Worm (Caenorhabditis elegans): Measurements from ENCODE around the gene cyb-2.1.

Gene cyb-2.1

DNA sequence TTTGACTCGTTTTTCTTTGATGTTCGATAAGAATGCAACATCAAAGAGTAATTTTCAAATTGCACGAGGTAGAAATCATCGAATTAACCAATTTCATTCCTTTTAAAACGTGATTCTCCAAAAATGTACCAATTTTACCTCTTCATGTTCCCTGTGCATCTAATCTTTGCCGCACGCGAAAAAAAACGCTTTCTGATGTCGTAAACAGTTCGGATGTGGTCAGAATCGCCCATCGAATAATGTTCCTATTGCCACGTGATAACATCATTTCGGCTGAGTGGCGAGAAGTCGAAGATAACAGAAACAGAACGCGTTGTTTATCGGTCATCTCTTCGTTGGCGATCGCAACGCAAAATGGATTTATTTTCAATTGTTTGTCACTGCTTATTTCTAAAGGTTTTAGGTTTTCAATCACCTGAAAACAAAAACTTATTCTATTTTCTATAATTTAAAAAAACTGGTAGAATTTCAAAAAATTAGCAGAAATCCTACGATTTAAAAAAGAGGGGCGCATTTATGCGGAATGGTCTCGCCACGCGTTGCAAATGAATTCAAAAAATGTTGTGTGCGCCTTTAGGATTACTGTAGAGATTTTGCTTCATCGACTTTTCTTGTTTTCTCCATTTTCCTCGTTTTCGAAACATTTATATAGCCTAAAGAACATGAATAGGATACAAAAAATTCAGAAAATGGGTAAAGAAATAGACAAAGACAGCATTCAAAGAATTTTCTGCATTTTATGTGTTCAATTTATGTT lies 35.9 kb downstream of the cyb-2.1 start, which contains the start of gene mogs-1 (continued):
- TF ChIP-seq ceh-20 (GFP tag; IDR thresholded peaks at IDR 0.05) (0 out of 2 replicates have a peak, but pooled peaks have one; percentile 35), mdt-29 (GFP tag; IDR thresholded peaks at IDR 0.05) (0 out of 2 replicates have a peak, but pooled peaks have one; percentile 53), mes-2 (tag; optimal IDR thresholded peaks at IDR 0.05; ENCODE audit: poor library complexity, severe bottlenecking) (peak; percentile 23), zip-2 (tag; optimal IDR thresholded peaks at IDR 0.05) (no peak), R02D3.7 (tag; optimal IDR thresholded peaks at IDR 0.05) (no peak), nhr-102 (tag; optimal IDR thresholded peaks at IDR 0.05) (peak; percentile 14), daf-19 (GFP tag; conservative IDR thresholded peaks at IDR 0.05) (no peak), mep-1 (tag; optimal IDR thresholded peaks at IDR 0.05) (peak; percentile 26), ctbp-1 (GFP tag; IDR thresholded peaks at IDR 0.05) (peak; percentile 38; the same call in 1 of the 2 replicates), hlh-30 (tag; optimal IDR thresholded peaks at IDR 0.05; ENCODE audit: insufficient read depth) (peak; percentile 80), zfp-3 (GFP tag; conservative IDR thresholded peaks at IDR 0.05) (0 out of 2 replicates have a peak, but pooled peaks have one; percentile 31), nhr-77 (tag; optimal IDR thresholded peaks at IDR 0.05) (peak; percentile 1), lin-38 (GFP tag; IDR thresholded peaks at IDR 0.05) (no peak), aly-2 (tag; optimal IDR thresholded peaks at IDR 0.05) (no peak), ceh-62 (tag; optimal IDR thresholded peaks at IDR 0.05) (no peak)

DNA sequence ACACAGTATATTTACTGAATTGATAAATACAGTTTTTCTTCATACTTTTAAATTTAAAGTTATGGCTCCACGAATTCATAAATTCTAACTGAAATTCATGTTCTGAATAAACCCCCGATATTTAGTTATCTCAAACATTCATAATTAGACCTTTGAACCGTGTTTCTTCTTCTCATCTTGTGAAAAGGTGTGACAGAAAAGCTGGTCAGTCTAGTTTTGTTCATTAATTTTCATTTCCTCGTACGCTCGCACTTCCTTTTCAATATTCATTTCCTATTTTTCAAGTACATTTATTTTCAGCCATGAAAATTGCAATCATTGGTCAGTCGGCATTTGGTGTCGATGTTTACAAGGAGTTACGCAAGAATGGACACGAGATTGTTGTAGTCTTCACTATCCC lies 36.5 kb downstream of the cyb-2.1 start, which contains the start of gene alh-3:
alh-3 (plus strand) TSS at position 301 of the 400 bp plus-strand sequence.
- TF ChIP-seq daf-19 (GFP tag; conservative IDR thresholded peaks at IDR 0.05), result no peak
- no peak for TF ChIP-seq nhr-6 (tag; optimal IDR thresholded peaks at IDR 0.05)
- TF ChIP-seq nhr-41 (GFP tag; IDR thresholded peaks at IDR 0.05), result no peak
- no peak for TF ChIP-seq lsy-2 (tag; optimal IDR thresholded peaks at IDR 0.05)
- TF ChIP-seq zag-1 (tag; optimal IDR thresholded peaks at IDR 0.05), result no peak
- no peak for TF ChIP-seq lin-39 (tag; optimal IDR thresholded peaks at IDR 0.05)
- TF ChIP-seq F26F4.8 (GFP tag; conservative IDR thresholded peaks at IDR 0.05), result no peak
- no peak for TF ChIP-seq F44E2.7 (GFP tag; IDR thresholded peaks at IDR 0.05)

DNA sequence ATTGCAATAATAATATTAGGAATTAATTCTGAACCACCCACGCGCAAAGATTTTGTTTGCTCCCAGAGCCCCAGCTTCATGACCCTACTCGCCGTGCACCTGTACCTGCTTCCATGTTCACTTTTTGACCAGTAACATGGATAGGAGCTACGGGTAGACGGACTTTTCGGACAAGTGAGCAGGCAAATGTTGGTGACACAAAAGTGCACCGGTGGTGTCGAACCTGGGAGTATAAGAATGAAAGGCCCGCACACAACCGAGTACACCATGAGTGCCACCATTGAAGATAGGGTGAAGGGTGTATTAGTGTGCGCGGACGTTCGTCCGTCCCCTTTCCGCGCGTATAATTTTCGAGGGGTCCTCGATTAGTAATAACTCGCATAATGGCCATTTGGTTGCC lies 40.2 kb downstream of the cyb-2.1 start:
- TF ChIP-seq F37D6.2 (tag; optimal IDR thresholded peaks at IDR 0.05) (no peak), lin-29 (GFP tag; IDR thresholded peaks at IDR 0.05) (0 out of 2 replicates have a peak, but pooled peaks have one; percentile 32), lin-15B (tag; optimal IDR thresholded peaks at IDR 0.05) (no peak), nhr-76 (tag; optimal IDR thresholded peaks at IDR 0.05) (no peak), mxl-3 (GFP tag; optimal IDR thresholded peaks at IDR 0.05) (peak; percentile 75), D1046.2 (GFP tag; IDR thresholded peaks at IDR 0.05) (peak; percentile 84), saeg-2 (GFP tag; IDR thresholded peaks at IDR 0.05) (no peak), nhr-28 (tag; optimal IDR thresholded peaks at IDR 0.05) (no peak), ceh-20 (GFP tag; IDR thresholded peaks at IDR 0.05) (peak; percentile 71), nhr-48 (tag; optimal IDR thresholded peaks at IDR 0.05) (peak; percentile 43), lsy-2 (tag; optimal IDR thresholded peaks at IDR 0.05) (no peak), ceh-44 (GFP tag; IDR thresholded peaks at IDR 0.05) (peak; percentile 91), nhr-102 (tag; optimal IDR thresholded peaks at IDR 0.05) (peak; percentile 73), lin-1 (GFP tag; IDR thresholded peaks at IDR 0.05) (peak; percentile 78), R02D3.7 (tag; optimal IDR thresholded peaks at IDR 0.05) (no peak), snpc-1.2 (GFP tag; IDR thresholded peaks at IDR 0.05) (peak; percentile 92), tra-1 (GFP tag; IDR thresholded peaks at IDR 0.05) (peak; percentile 76), zfp-3 (GFP tag; conservative IDR thresholded peaks at IDR 0.05) (peak; percentile 67), ces-1 (GFP tag; optimal IDR thresholded peaks at IDR 0.05) (no peak), unc-130 (GFP tag; optimal IDR thresholded peaks at IDR 0.05) (peak; percentile 75), fos-1 (tag; optimal IDR thresholded peaks at IDR 0.05) (no peak), hif-1 (tag; optimal IDR thresholded peaks at IDR 0.05) (peak in 1 of 2 experiments; percentile 54), ceh-62 (tag; optimal IDR thresholded peaks at IDR 0.05) (no peak), T26A8.4 (GFP tag; IDR thresholded peaks at IDR 0.05) (peak; percentile 72), snpc-4 (tag; optimal IDR thresholded peaks at IDR 0.05) (no peak), F26F4.8 (GFP tag; conservative IDR thresholded peaks at IDR 0.05) (peak; percentile 89), F49E8.2 (tag; optimal IDR thresholded peaks at IDR 0.05; ENCODE audit: borderline replicate concordance) (peak; percentile 91), hmg-1.1 (GFP tag; IDR thresholded peaks at IDR 0.05) (no peak), T20F7.1 (GFP tag; optimal IDR thresholded peaks at IDR 0.05) (peak; percentile 31), mes-2 (tag; optimal IDR thresholded peaks at IDR 0.05; ENCODE audit: poor library complexity, severe bottlenecking) (peak; percentile 79), unc-39 (tag; optimal IDR thresholded peaks at IDR 0.05) (no peak), nhr-41 (GFP tag; IDR thresholded peaks at IDR 0.05) (0 out of 2 replicates have a peak, but pooled peaks have one; percentile 55)
